Fruit fly (Drosophila melanogaster): Measurements from ENCODE around the gene CG45122.

CG45122 gene

dm6 chr3R:13051298-13051723 lies 7.4 kb downstream of the CG45122 start, which contains the start of gene CG7966:
Gene CG7966, minus strand, starts transcription at chr3R:13051453.
- peak; percentile 26; the same call in 1 of the 2 replicates for TF ChIP-seq amos (GFP tag; IDR thresholded peaks at IDR 0.05; ENCODE audit: partially characterized antibody)
- peak; percentile 19 for TF ChIP-seq CG13296 (GFP tag; optimal IDR thresholded peaks at IDR 0.05)
- TF ChIP-seq HHEX (GFP tag; optimal IDR thresholded peaks at IDR 0.05) = peak; percentile 7
- TF ChIP-seq nom (GFP tag; optimal IDR thresholded peaks at IDR 0.05) = peak; percentile 53
- peak; percentile 33 for TF ChIP-seq cwo (GFP tag; optimal IDR thresholded peaks at IDR 0.05)
- no peak for TF ChIP-seq CG9797 (GFP tag; optimal IDR thresholded peaks at IDR 0.05)
- peak; percentile 36 for TF ChIP-seq Hmr (GFP tag; optimal IDR thresholded peaks at IDR 0.05)
- 0 out of 3 replicates have a peak, but pooled peaks have one; percentile 56 for TF ChIP-seq Dbx (GFP tag; IDR thresholded peaks at IDR 0.05)
- no peak for TF ChIP-seq D19A (tag; optimal IDR thresholded peaks at IDR 0.05)
- TF ChIP-seq CG6254 (GFP tag; optimal IDR thresholded peaks at IDR 0.05) = peak; percentile 36
- no peak for TF ChIP-seq sob (GFP tag; IDR thresholded peaks at IDR 0.05)
- peak; percentile 33 for TF ChIP-seq tap (tag; optimal IDR thresholded peaks at IDR 0.05)
- no peak for TF ChIP-seq CG12391 (tag; optimal IDR thresholded peaks at IDR 0.05)
- peak; percentile 66 for TF ChIP-seq ftz-f1 (GFP tag; optimal IDR thresholded peaks at IDR 0.05)
- no peak for TF ChIP-seq TFAM (GFP tag; optimal IDR thresholded peaks at IDR 0.05)
- TF ChIP-seq Hr78 (GFP tag; optimal IDR thresholded peaks at IDR 0.05) = peak in 1 of 2 experiments; percentile 99
- TF ChIP-seq trh (GFP tag; optimal IDR thresholded peaks at IDR 0.05) = no peak
- peak; percentile 38 for TF ChIP-seq MTF-1 (GFP tag; optimal IDR thresholded peaks at IDR 0.05; ENCODE audit: borderline replicate concordance)
- TF ChIP-seq sd (tag; optimal IDR thresholded peaks at IDR 0.05) = peak; percentile 20
- peak; percentile 63 for TF ChIP-seq caup (GFP tag; optimal IDR thresholded peaks at IDR 0.05; ENCODE audit: severe bottlenecking)
- no peak for TF ChIP-seq CG6175 (GFP tag; IDR thresholded peaks at IDR 0.05)
- TF ChIP-seq Jarid2 (GFP tag; optimal IDR thresholded peaks at IDR 0.05) = peak; percentile 83
- peak; percentile 25; the same call in 1 of the 2 replicates for TF ChIP-seq ranshi (GFP tag; IDR thresholded peaks at IDR 0.05)
- TF ChIP-seq ems (GFP tag; optimal IDR thresholded peaks at IDR 0.05) = no peak
- TF ChIP-seq Deaf1 (tag; optimal IDR thresholded peaks at IDR 0.05) = peak; percentile 34
- TF ChIP-seq CG16863 (GFP tag; optimal IDR thresholded peaks at IDR 0.05) = no peak
- TF ChIP-seq slbo (GFP tag; IDR thresholded peaks at IDR 0.05) = no peak
- no peak for TF ChIP-seq CG12104 (GFP tag; optimal IDR thresholded peaks at IDR 0.05)
- TF ChIP-seq bbx (GFP tag; IDR thresholded peaks at IDR 0.05; ENCODE audit: partially characterized antibody) = peak; percentile 37; the same call in 1 of the 2 replicates
- TF ChIP-seq CG7271 (tag; optimal IDR thresholded peaks at IDR 0.05) = no peak
- TF ChIP-seq CG17361 (GFP tag; IDR thresholded peaks at IDR 0.05) = 0 out of 3 replicates have a peak, but pooled peaks have one; percentile 6
- TF ChIP-seq GATAe (GFP tag; conservative IDR thresholded peaks at IDR 0.05) = peak; percentile 16; the same call in 1 of the 2 replicates
- no peak for TF ChIP-seq CG30431 (GFP tag; optimal IDR thresholded peaks at IDR 0.05)
- no peak for TF ChIP-seq CG2712 (tag; optimal IDR thresholded peaks at IDR 0.05)
- peak; percentile 10 for TF ChIP-seq NC2α (GFP tag; optimal IDR thresholded peaks at IDR 0.05)
- TF ChIP-seq bigmax (GFP tag; optimal IDR thresholded peaks at IDR 0.05) = peak; percentile 23
- TF ChIP-seq Camta (GFP tag; optimal IDR thresholded peaks at IDR 0.05) = no peak
- TF ChIP-seq CG7987 (GFP tag; optimal IDR thresholded peaks at IDR 0.05) = peak; percentile 52
- TF ChIP-seq CG31365 (tag; optimal IDR thresholded peaks at IDR 0.05) = peak; percentile 27
- peak; percentile 28 for TF ChIP-seq sug (tag; optimal IDR thresholded peaks at IDR 0.05)
- TF ChIP-seq H2.0 (GFP tag; IDR thresholded peaks at IDR 0.05) = no peak
- peak; percentile 26; the same call in 1 of the 2 replicates for TF ChIP-seq Adf1 (GFP tag; IDR thresholded peaks at IDR 0.05)
- TF ChIP-seq cg (GFP tag; optimal IDR thresholded peaks at IDR 0.05) = peak; percentile 24
- no peak for TF ChIP-seq BEAF-32 (GFP tag; optimal IDR thresholded peaks at IDR 0.05)
- no peak for TF ChIP-seq CG13424 (tag; optimal IDR thresholded peaks at IDR 0.05)
- peak; percentile 10 for TF ChIP-seq CG10431 (GFP tag; optimal IDR thresholded peaks at IDR 0.05)
- peak; percentile 6 for TF ChIP-seq CG9727 (GFP tag; optimal IDR thresholded peaks at IDR 0.05)
- TF ChIP-seq seq (GFP tag; IDR thresholded peaks at IDR 0.05) = 0 out of 2 replicates have a peak, but pooled peaks have one; percentile 32
- TF ChIP-seq scrt (GFP tag; optimal IDR thresholded peaks at IDR 0.05) = no peak
